Fruit fly (Drosophila melanogaster) whole organism, pupa: ENCODE measurements around the gene jar.
A peak's percentile ranks its signal among the peaks of the same experiment; 100 is the strongest.

Source experiments
- CG10348 ChIP-seq: fragments of 200-800 bp; sonication (Bioruptor generic); IDR thresholded peaks from 2 replicates; pipeline ENCODE4 v1.3.6; 2022; ENCODE audit warnings: missing biosample characterization, missing genetic modification characterization
- CG12605 ChIP-seq: fragments of 200-800 bp; sonication (Bioruptor generic); IDR thresholded peaks from 2 replicates; pipeline ENCODE4 v1.3.6; 2022; ENCODE audit warnings: missing biosample characterization, missing genetic modification characterization
- CG13204 ChIP-seq: fragments of 200-800 bp; sonication (Bioruptor generic); optimal IDR thresholded peaks from 2 replicates; lab custom pipeline; 2018; ENCODE audit warnings: missing biosample characterization, mild to moderate bottlenecking, missing genetic modification characterization, moderate library complexity
- CG14655 ChIP-seq: fragments of 200-800 bp; sonication (Bioruptor generic); optimal IDR thresholded peaks from 3 replicates; lab custom pipeline; 2017; ENCODE audit warnings: mild to moderate bottlenecking, missing biosample characterization, missing genetic modification reagents, missing genetic modification characterization
- CG15710 ChIP-seq: fragments of 200-800 bp; sonication (Bioruptor generic); optimal IDR thresholded peaks from 2 replicates; lab custom pipeline; 2018; ENCODE audit warnings: missing biosample characterization, mild to moderate bottlenecking, missing genetic modification characterization, moderate library complexity
- CG17806 ChIP-seq: fragments of 200-800 bp; sonication (Bioruptor generic); optimal IDR thresholded peaks from 2 replicates; lab custom pipeline; 2018; ENCODE audit warnings: missing biosample characterization, mild to moderate bottlenecking, missing genetic modification characterization, moderate library complexity
- CG32121 ChIP-seq: fragments of 200-800 bp; sonication (Bioruptor generic); IDR thresholded peaks from 2 replicates; pipeline ENCODE4 v1.3.6; 2022; ENCODE audit warnings: missing biosample characterization, missing genetic modification characterization
- CG34367 ChIP-seq: fragments of 200-800 bp; sonication (Bioruptor generic); optimal IDR thresholded peaks from 2 replicates; lab custom pipeline; 2018; ENCODE audit warnings: missing biosample characterization, mild to moderate bottlenecking, missing genetic modification characterization
- CG4496 ChIP-seq: fragments of 200-800 bp; sonication (Bioruptor generic); IDR thresholded peaks from 3 replicates; pipeline ENCODE4 v1.3.6; 2022; ENCODE audit warnings: missing biosample characterization, missing genetic modification characterization
- CG8159 ChIP-seq: fragments of 200-800 bp; sonication (Bioruptor generic); optimal IDR thresholded peaks from 3 replicates; lab custom pipeline; 2018; ENCODE audit warnings: missing biosample characterization, mild to moderate bottlenecking, missing genetic modification characterization, moderate library complexity
- CG8301 ChIP-seq: fragments of 200-800 bp; sonication (Bioruptor generic); optimal IDR thresholded peaks from 2 replicates; lab custom pipeline; 2018; ENCODE audit warnings: missing biosample characterization, mild to moderate bottlenecking, missing genetic modification characterization
- CG9948 ChIP-seq: fragments of 200-800 bp; sonication (Bioruptor generic); optimal IDR thresholded peaks from 2 replicates; lab custom pipeline; 2018; ENCODE audit warnings: missing biosample characterization, mild to moderate bottlenecking, missing genetic modification characterization, moderate library complexity
- D1 ChIP-seq: fragments of 200-800 bp; sonication (Bioruptor generic); optimal IDR thresholded peaks from 2 replicates; lab custom pipeline; 2018; ENCODE audit warnings: missing biosample characterization, mild to moderate bottlenecking, missing genetic modification characterization, moderate library complexity
- EcR ChIP-seq: fragments of 200-800 bp; sonication (Bioruptor generic); optimal IDR thresholded peaks from 3 replicates; lab custom pipeline; 2019; ENCODE audit warnings: missing biosample characterization, missing genetic modification characterization, mild to moderate bottlenecking, moderate library complexity, missing genetic modification reagents
- Ets98B ChIP-seq: fragments of 200-800 bp; sonication (Bioruptor generic); IDR thresholded peaks from 2 replicates; pipeline ENCODE4 v1.3.6; 2022; ENCODE audit warnings: missing biosample characterization, missing genetic modification characterization
- Pif1A ChIP-seq: fragments of 200-800 bp; sonication (Bioruptor generic); optimal IDR thresholded peaks from 3 replicates; lab custom pipeline; 2016; ENCODE audit warnings: missing biosample characterization, missing genetic modification characterization
- Pif1B ChIP-seq: fragments of 200-800 bp; sonication (Bioruptor generic); optimal IDR thresholded peaks from 3 replicates; lab custom pipeline; 2016; ENCODE audit warnings: missing biosample characterization, missing genetic modification characterization
- Snoo ChIP-seq: fragments of 200-800 bp; sonication (Bioruptor generic); optimal IDR thresholded peaks from 3 replicates; lab custom pipeline; 2017; ENCODE audit warnings: missing biosample characterization, mild to moderate bottlenecking, missing genetic modification characterization, inconsistent platforms
- fd96Ca ChIP-seq: fragments of 200-800 bp; sonication (Bioruptor generic); IDR thresholded peaks from 3 replicates; pipeline ENCODE4 v1.3.6; 2022; ENCODE audit warnings: missing biosample characterization, missing genetic modification characterization
- gl ChIP-seq: fragments of 200-800 bp; sonication (Bioruptor generic); optimal IDR thresholded peaks from 2 replicates; lab custom pipeline; 2018; ENCODE audit warnings: missing biosample characterization, mild to moderate bottlenecking, missing genetic modification characterization
- rn ChIP-seq: fragments of 200-800 bp; sonication (Bioruptor generic); IDR thresholded peaks from 2 replicates; pipeline ENCODE4 v1.3.6; 2022; ENCODE audit warnings: missing biosample characterization, missing genetic modification characterization

Gene jar

DNA sequence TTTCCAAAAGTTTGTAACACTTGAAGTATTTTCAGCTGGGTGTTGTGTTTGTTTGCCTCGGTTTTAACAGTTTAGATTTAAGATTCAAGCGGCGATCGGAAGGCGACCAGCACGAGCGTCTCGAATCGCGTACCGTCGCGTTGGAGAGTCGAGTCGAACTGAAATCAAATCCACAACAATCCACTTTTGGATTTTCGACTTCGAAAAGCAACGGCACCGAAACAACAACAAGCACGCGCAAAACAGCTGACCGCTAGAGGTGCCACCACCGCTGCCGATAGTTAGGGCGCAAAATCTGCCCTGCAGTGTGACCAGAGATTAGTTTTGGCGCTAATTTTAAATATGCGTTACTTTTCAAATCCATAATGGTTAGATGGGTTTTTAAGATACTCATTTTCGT is at the start of gene jar:
jar (minus strand) TSS at position 163 of the 400 bp plus-strand sequence.
- TF ChIP-seq CG9948 (no peak), CG12605 (GFP tag; lab: Robert Waterston, UW) (peak; percentile 29; the same call in 1 of the 2 replicates), EcR (GFP tag; lab: Kevin White, UChicago) (peak; percentile 39), D1 (tag; lab: Kevin White, UChicago) (no peak), fd96Ca (GFP tag; lab: Robert Waterston, UW) (no peak; the same call in 2 of the 3 replicates), gl (tag; lab: Kevin White, UChicago) (peak; percentile 25), Pif1A (no peak), Pif1B (GFP tag; lab: Kevin White, UChicago) (no peak), CG13204 (GFP tag; lab: Kevin White, UChicago) (peak; percentile 12), Snoo (tag; lab: Kevin White, UChicago) (peak; percentile 18), Ets98B (peak; percentile 49; the same call in 1 of the 2 replicates), CG8301 (tag; lab: Kevin White, UChicago) (no peak), CG8159 (tag; lab: Kevin White, UChicago) (peak; percentile 16), CG32121 (peak; percentile 27; the same call in 1 of the 2 replicates), CG4496 (GFP tag; lab: Robert Waterston, UW) (peak; percentile 31; the same call in 1 of the 3 replicates)
- TF ChIP-seq, all 21 proteins: peak for 9

DNA sequence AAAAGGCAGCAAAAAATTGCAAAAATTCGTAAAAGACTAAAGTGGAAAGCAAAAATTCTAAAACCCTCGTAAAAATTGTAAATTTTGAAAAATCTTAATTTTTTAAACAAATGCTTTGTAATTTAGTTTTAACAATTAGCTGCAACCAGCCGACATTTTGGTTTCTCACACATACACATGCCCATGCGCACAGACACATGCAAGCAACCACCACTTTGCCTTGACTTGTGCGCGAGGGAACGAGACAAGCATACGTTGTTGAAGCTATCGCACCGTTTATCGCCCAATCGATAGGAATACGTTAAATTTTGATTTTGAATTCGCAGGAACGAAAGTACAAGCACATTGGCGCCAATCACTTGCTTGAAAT is 49.3 kb upstream of the jar start:
- TF ChIP-seq Ets98B (peak; percentile 12; the same call in 1 of the 2 replicates), CG32121 (no peak)

DNA sequence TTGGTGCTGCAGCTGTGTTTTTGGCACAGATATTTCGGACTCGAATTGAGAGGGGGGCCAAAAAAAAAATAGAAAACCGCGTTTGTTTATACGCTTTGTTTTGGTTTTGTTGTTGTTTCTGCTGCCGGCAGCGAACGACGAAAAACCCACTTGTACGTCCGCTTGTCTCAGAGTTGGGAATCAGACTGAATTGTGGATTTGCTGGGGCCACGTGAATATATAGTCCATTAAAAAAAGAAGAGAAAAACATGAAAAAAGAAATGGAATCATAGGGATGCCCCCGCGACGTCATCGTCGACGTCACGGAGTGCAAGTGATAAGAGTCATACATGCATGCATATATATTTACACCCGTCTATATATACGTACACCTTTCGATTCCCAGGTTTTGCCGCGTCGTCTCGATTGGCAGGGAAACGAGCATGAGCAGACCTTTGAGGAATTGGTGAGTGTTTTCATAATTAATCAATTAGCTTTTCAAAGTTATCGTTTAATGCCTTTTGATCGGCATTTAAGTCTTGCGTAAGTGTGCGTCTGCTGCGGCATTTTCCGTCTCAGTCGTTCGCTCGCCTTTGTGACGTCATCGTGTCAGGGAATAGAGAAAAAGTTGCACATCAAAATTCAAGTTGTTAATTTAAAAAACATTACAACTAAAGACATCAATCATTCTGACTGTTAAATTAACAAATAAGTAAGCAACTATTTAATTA is 48.8 kb upstream of the jar start:
- TF ChIP-seq rn (GFP tag; lab: Robert Waterston, UW) (no peak), CG15710 (peak; percentile 9), CG4496 (GFP tag; lab: Robert Waterston, UW) (0 out of 3 replicates have a peak, but pooled peaks have one; percentile 15), Pif1B (GFP tag; lab: Kevin White, UChicago) (no peak), Ets98B (0 out of 2 replicates have a peak, but pooled peaks have one; percentile 6), CG8159 (tag; lab: Kevin White, UChicago) (no peak), gl (tag; lab: Kevin White, UChicago) (peak; percentile 39), fd96Ca (GFP tag; lab: Robert Waterston, UW) (no peak), D1 (tag; lab: Kevin White, UChicago) (no peak), CG34367 (no peak), CG17806 (no peak), CG12605 (GFP tag; lab: Robert Waterston, UW) (peak; percentile 32; the same call in 1 of the 2 replicates), CG8301 (tag; lab: Kevin White, UChicago) (no peak), CG10348 (GFP tag; lab: Robert Waterston, UW) (no peak), CG9948 (no peak), EcR (GFP tag; lab: Kevin White, UChicago) (peak; percentile 71), CG14655 (GFP tag; lab: Kevin White, UChicago) (no peak), CG13204 (GFP tag; lab: Kevin White, UChicago) (no peak), CG32121 (no peak), Pif1A (no peak), Snoo (tag; lab: Kevin White, UChicago) (no peak)

DNA sequence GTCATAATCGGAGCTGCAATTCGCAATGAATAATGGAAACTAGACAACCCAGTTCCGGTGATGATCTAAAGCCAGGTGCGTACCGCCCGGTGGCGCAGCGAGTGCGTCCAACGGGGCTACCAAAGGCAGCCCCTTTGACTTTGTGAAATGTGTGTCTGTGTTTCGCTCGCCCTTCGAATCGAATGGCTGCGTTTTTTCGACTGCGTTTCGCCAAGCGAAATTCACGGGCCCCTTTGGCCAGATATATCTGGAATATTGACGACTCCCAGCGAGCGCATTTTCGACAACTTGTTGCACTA is 48.0 kb upstream of the jar start:
- TF ChIP-seq Pif1B (GFP tag; lab: Kevin White, UChicago): no peak
- TF ChIP-seq CG12605 (GFP tag; lab: Robert Waterston, UW): no peak

DNA sequence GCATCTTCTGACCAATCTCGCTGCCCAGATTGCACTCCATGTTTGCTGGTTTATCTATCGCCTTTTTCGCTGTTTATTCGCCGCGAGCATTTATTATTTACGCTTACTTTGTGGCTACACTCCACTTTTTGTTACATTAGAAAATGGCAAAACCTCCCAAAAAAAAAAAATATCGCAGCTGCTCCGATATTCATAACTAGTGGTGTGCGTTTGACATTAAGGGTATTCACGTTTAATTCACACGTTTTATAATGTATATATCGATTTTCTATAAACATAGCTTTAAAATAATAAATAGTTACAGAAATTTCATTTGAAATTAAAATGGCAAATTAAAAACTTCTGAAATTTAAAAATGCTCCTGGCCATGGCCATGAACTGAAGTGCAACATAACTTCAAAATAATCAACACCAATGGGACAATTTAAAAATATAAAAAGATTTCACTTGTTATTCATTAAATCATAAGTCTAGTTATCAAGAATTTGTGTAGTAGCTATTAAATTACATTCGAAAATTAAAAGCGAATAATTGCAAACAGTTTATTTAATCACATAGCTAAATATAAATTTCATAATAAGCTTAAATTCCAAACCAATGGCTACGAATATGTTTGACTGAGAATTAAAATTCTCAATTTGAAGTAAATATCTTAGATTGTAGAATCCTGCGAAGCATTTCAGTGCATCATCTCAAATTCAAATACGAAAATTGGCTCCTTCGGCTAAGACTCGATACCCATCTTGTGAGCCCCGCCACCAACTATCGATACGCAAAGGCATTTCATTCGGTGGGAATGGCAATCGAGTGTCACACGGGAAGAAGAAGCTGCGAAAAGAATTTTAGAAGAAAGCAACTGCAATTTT is 47.4 kb upstream of the jar start, which contains the start of the genes Nab2 and BRWD3:
Nab2 (minus strand) TSS at position 203 of the 866 bp plus-strand sequence.
BRWD3 (plus strand) TSS at position 784 of the 866 bp plus-strand sequence.
- TF ChIP-seq CG10348 (GFP tag; lab: Robert Waterston, UW) (no peak), CG12605 (GFP tag; lab: Robert Waterston, UW) (peak; percentile 8; the same call in 1 of the 2 replicates), CG4496 (GFP tag; lab: Robert Waterston, UW) (0 out of 3 replicates have a peak, but pooled peaks have one; percentile 8), CG8301 (tag; lab: Kevin White, UChicago) (no peak), CG8159 (tag; lab: Kevin White, UChicago) (peak; percentile 15), rn (GFP tag; lab: Robert Waterston, UW) (peak; percentile 20; the same call in 1 of the 2 replicates), CG32121 (0 out of 2 replicates have a peak, but pooled peaks have one; percentile 50), fd96Ca (GFP tag; lab: Robert Waterston, UW) (peak; percentile 21; the same call in 1 of the 3 replicates)

DNA sequence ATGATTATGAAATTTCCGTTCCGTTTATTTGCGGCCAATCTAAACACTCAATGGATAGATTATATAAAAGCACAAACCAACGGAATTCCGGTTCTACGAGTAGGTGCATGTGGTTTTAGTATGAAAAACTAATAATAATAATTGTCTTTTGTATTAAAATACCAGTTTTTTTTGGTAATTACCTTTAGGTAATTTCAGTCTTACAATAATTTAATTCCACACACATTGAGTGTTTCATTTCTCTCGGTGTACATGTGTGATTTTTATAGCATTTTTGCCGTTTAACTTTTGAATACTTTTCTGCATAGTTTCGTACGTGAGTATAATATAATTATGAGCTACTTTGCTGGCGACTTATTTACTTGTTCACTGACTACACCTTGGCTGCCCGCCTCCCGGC is 32.0 kb upstream of the jar start:
- TF ChIP-seq Pif1A (no peak), rn (GFP tag; lab: Robert Waterston, UW) (no peak), CG8301 (tag; lab: Kevin White, UChicago) (no peak), CG4496 (GFP tag; lab: Robert Waterston, UW) (no peak), Ets98B (no peak), fd96Ca (GFP tag; lab: Robert Waterston, UW) (no peak), CG12605 (GFP tag; lab: Robert Waterston, UW) (no peak), CG34367 (no peak), CG9948 (no peak), CG13204 (GFP tag; lab: Kevin White, UChicago) (no peak), CG10348 (GFP tag; lab: Robert Waterston, UW) (no peak)
